Fruit fly (Drosophila melanogaster): ENCODE measurements around the gene RpS27A.

Gene RpS27A

dm6 chr2L:10430802-10431476, 22.8 kb downstream of the RpS27A start, which contains the start of the genes Bug22 and TfIIB (continued):
- TF ChIP-seq Nf-YA (GFP tag; IDR thresholded peaks at IDR 0.05) (no peak), CG7271 (tag; optimal IDR thresholded peaks at IDR 0.05) (peak; percentile 6), CG10462 (GFP tag; optimal IDR thresholded peaks at IDR 0.05) (peak; percentile 37), Dp (GFP tag; optimal IDR thresholded peaks at IDR 0.05) (peak; percentile 6), otp (GFP tag; IDR thresholded peaks at IDR 0.05) (peak; percentile 78; the same call in 2 of the 3 replicates), sob (GFP tag; IDR thresholded peaks at IDR 0.05) (peak; percentile 68), zfh1 (GFP tag; IDR thresholded peaks at IDR 0.05) (peak; percentile 78), CG1832 (GFP tag; optimal IDR thresholded peaks at IDR 0.05) (no peak), CG7745 (tag; optimal IDR thresholded peaks at IDR 0.05) (no peak), dati (GFP tag; IDR thresholded peaks at IDR 0.05) (no peak), Bgb (GFP tag; IDR thresholded peaks at IDR 0.05; ENCODE audit: partially characterized antibody) (peak; percentile 19; the same call in 1 of the 2 replicates), Bdp1 (GFP tag; optimal IDR thresholded peaks at IDR 0.05) (peak; percentile 27), HLH3B (GFP tag; IDR thresholded peaks at IDR 0.05) (peak; percentile 58), eve (GFP tag; optimal IDR thresholded peaks at IDR 0.05) (no peak), croc (GFP tag; conservative IDR thresholded peaks at IDR 0.05) (no peak), ara (GFP tag; IDR thresholded peaks at IDR 0.05) (peak; percentile 38; the same call in 1 of the 2 replicates), Dip2 (GFP tag; IDR thresholded peaks at IDR 0.05) (no peak), CG12659 (GFP tag; optimal IDR thresholded peaks at IDR 0.05) (peak; percentile 83), cas (GFP tag; IDR thresholded peaks at IDR 0.05) (no peak), HmgZ (tag; optimal IDR thresholded peaks at IDR 0.05) (peak; percentile 54), ftz-f1 (GFP tag; optimal IDR thresholded peaks at IDR 0.05) (peak; percentile 58), onecut (GFP tag; IDR thresholded peaks at IDR 0.05) (peak; percentile 63), CG17912 (GFP tag; optimal IDR thresholded peaks at IDR 0.05) (peak; percentile 32), NC2β (GFP tag; optimal IDR thresholded peaks at IDR 0.05) (peak; percentile 70), CG4820 (GFP tag; optimal IDR thresholded peaks at IDR 0.05) (peak; percentile 99), CG7928 (GFP tag; optimal IDR thresholded peaks at IDR 0.05) (no peak), cad (GFP tag; optimal IDR thresholded peaks at IDR 0.05) (no peak), esg (GFP tag; conservative IDR thresholded peaks at IDR 0.05) (peak; percentile 41; the same call in 1 of the 2 replicates), ab (GFP tag; optimal IDR thresholded peaks at IDR 0.05) (no peak), CG10654 (GFP tag; optimal IDR thresholded peaks at IDR 0.05) (peak; percentile 50), slp2 (GFP tag; optimal IDR thresholded peaks at IDR 0.05) (peak; percentile 57), CG31365 (tag; optimal IDR thresholded peaks at IDR 0.05) (no peak), Dad (GFP tag; optimal IDR thresholded peaks at IDR 0.05) (peak; percentile 39), eyg (GFP tag; optimal IDR thresholded peaks at IDR 0.05) (no peak), dan (GFP tag; IDR thresholded peaks at IDR 0.05) (no peak), pnt (GFP tag; optimal IDR thresholded peaks at IDR 0.05) (peak; percentile 43), cg (GFP tag; optimal IDR thresholded peaks at IDR 0.05) (no peak), lbe (GFP tag; optimal IDR thresholded peaks at IDR 0.05) (peak; percentile 31), CG10431 (GFP tag; optimal IDR thresholded peaks at IDR 0.05) (peak; percentile 18), CG17385 (GFP tag; optimal IDR thresholded peaks at IDR 0.05) (peak; percentile 66), CG10209 (GFP tag; optimal IDR thresholded peaks at IDR 0.05) (peak; percentile 52), CG2129 (GFP tag; IDR thresholded peaks at IDR 0.05; ENCODE audit: partially characterized antibody) (no peak), CG6683 (GFP tag; optimal IDR thresholded peaks at IDR 0.05) (no peak), Dfd (GFP tag; optimal IDR thresholded peaks at IDR 0.05) (no peak), CG4282 (GFP tag; optimal IDR thresholded peaks at IDR 0.05) (peak; percentile 26), CG11560 (tag; IDR thresholded peaks at IDR 0.05) (no peak), gro (GFP tag; optimal IDR thresholded peaks at IDR 0.05) (peak; percentile 19), phol (tag; optimal IDR thresholded peaks at IDR 0.05) (peak; percentile 74), CG7786 (GFP tag; optimal IDR thresholded peaks at IDR 0.05) (peak; percentile 66), knrl (GFP tag; IDR thresholded peaks at IDR 0.05; ENCODE audit: partially characterized antibody) (no peak), pum (GFP tag; optimal IDR thresholded peaks at IDR 0.05) (peak; percentile 46)
